Worm (Caenorhabditis elegans): ENCODE measurements around the gene inx-10.

Gene inx-10

ce11 chrV:9156679-9157078 is 50.6 kb downstream of the inx-10 start, which contains the start of gene B0222.15:
TSS of gene B0222.15 (minus strand) at chrV:9156779.
- TF ChIP-seq chd-7 (tag; optimal IDR thresholded peaks at IDR 0.05) (no peak), F57A8.1 (GFP tag; optimal IDR thresholded peaks at IDR 0.05) (no peak), gei-17 (GFP tag; optimal IDR thresholded peaks at IDR 0.05) (no peak), nhr-120 (GFP tag; IDR thresholded peaks at IDR 0.05) (no peak), B0336.3 (GFP tag; IDR thresholded peaks at IDR 0.05) (no peak), ZK185.1 (tag; optimal IDR thresholded peaks at IDR 0.05; ENCODE audit: poor library complexity, severe bottlenecking) (no peak), K11D2.4 (GFP tag; IDR thresholded peaks at IDR 0.05) (no peak), pbrm-1 (GFP tag; IDR thresholded peaks at IDR 0.05) (no peak), madf-10 (tag; optimal IDR thresholded peaks at IDR 0.05) (no peak), F49E8.2 (tag; optimal IDR thresholded peaks at IDR 0.05; ENCODE audit: insufficient read depth) (no peak), Y95B8A.8 (GFP tag; IDR thresholded peaks at IDR 0.05) (no peak), ets-4 (GFP tag; optimal IDR thresholded peaks at IDR 0.05) (no peak), aptf-3 (GFP tag; IDR thresholded peaks at IDR 0.05) (no peak), pha-4 (tag; optimal IDR thresholded peaks at IDR 0.05) (no peak), Y53G8AR.9 (GFP tag; conservative IDR thresholded peaks at IDR 0.05) (no peak)

DNA sequence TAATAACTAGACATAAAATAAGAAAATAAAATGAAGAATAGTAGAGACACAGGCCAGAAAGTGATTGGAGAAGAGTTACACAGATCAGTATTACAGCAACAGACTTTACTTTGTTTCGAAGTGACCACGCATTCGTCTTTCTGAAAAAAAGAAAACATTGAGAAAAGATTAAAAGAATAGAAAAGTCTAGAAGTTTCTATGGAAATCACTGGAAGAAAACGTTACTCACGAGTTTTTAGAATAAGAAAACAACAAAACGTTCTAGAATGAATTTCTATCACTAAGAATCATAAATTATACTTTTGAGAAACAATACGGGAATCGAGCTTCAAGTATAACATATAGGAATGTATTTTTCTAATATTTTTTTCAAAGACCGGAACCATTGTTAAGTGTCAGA is 51.7 kb downstream of the inx-10 start:
- TF ChIP-seq dpff-1 (tag; optimal IDR thresholded peaks at IDR 0.05) (no peak), aptf-2 (GFP tag; conservative IDR thresholded peaks at IDR 0.05) (no peak), ztf-26 (tag; optimal IDR thresholded peaks at IDR 0.05) (peak; percentile 5)

DNA sequence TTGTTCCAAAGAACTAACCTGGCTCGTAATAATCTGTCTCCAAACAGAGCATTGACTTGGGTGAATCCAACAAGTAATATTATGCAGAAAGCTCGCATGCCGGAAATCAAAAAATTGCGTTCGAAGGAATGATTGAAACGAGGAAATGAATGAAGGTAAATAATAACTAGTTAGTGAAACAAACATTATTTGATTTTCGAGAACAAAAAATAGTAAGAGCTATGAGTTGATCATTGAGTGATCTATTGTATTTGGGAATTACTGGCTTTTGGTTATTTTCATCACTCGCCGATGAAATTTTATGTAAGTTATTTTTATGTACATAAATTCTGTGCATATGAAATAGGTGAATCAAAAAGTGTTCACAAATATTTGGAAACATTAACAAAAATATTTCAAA is 52.5 kb downstream of the inx-10 start, which contains the start of gene B0222.5:
B0222.5 (minus strand) TSS at position 101 of the 400 bp plus-strand sequence.
- TF ChIP-seq F10E7.11 (tag; optimal IDR thresholded peaks at IDR 0.05): no peak
- no peak for TF ChIP-seq lsy-27 (tag; optimal IDR thresholded peaks at IDR 0.05; ENCODE audit: borderline replicate concordance, insufficient read depth)
- no peak for TF ChIP-seq zfh-2 (GFP tag; conservative IDR thresholded peaks at IDR 0.05)
- no peak for TF ChIP-seq nhr-80 (tag; optimal IDR thresholded peaks at IDR 0.05)
- no peak for TF ChIP-seq F33H1.4 (GFP tag; IDR thresholded peaks at IDR 0.05)

Data from whole organism, young adult.